Fruit fly (Drosophila melanogaster): ENCODE data around the gene GstD3.
A peak's percentile ranks its signal among the peaks of the same experiment; 100 is the strongest.

GstD3 gene

DNA sequence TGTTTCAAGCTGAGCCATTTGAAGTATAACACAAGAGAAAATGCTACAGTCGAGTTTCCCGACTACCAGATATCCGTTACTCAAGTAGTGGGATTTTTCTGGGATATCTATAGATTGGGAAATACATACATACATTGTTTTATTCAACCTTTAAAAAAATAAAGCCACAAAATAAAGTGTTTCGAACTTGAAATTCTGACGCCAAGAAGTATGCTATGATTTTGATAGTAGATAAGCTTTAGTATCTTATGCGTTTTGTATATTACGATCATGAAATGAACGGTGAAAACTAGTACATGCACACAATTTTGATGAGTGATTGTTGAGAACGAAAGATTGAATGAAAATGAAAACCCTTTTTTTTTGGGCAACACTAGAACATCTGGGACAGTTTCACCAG lies 9.3 kb upstream of the GstD3 start:
- TF ChIP-seq fd96Ca (GFP tag; IDR thresholded peaks at IDR 0.05) (no peak), Ets98B (GFP tag; IDR thresholded peaks at IDR 0.05) (no peak), CG8159 (tag; optimal IDR thresholded peaks at IDR 0.05) (no peak), CG8301 (tag; optimal IDR thresholded peaks at IDR 0.05) (no peak), gl (tag; optimal IDR thresholded peaks at IDR 0.05) (no peak), CG34367 (tag; optimal IDR thresholded peaks at IDR 0.05) (no peak), rn (GFP tag; IDR thresholded peaks at IDR 0.05) (no peak), CG13204 (GFP tag; optimal IDR thresholded peaks at IDR 0.05) (no peak), CG17806 (tag; optimal IDR thresholded peaks at IDR 0.05) (no peak)

DNA sequence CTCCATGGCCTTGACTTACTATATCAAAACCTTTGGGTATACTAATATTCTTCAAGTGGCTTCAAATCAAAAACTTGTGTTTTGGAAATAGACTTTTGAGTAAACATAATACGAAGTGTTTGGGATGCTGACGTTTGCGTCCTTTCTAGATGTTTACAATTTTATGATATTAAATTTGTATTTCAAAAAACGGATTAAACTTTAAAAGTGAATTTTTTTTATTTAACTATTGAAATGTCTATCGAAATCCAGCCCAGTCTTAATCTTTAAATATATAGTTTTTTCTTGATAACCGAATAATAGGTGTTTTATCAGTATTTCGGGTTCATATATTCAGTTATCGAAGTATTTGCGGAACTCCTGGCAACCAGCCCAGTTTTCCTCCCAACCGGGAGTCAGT lies 8.3 kb upstream of the GstD3 start, which contains the start of gene Tim17a1:
Tim17a1 (minus strand) TSS at position 101 of the 400 bp plus-strand sequence.
- TF ChIP-seq Pif1A (GFP tag; optimal IDR thresholded peaks at IDR 0.05) (no peak), rn (GFP tag; IDR thresholded peaks at IDR 0.05) (no peak), fd96Ca (GFP tag; IDR thresholded peaks at IDR 0.05) (no peak), CG4496 (GFP tag; IDR thresholded peaks at IDR 0.05) (no peak), Ets98B (GFP tag; IDR thresholded peaks at IDR 0.05) (no peak)

DNA sequence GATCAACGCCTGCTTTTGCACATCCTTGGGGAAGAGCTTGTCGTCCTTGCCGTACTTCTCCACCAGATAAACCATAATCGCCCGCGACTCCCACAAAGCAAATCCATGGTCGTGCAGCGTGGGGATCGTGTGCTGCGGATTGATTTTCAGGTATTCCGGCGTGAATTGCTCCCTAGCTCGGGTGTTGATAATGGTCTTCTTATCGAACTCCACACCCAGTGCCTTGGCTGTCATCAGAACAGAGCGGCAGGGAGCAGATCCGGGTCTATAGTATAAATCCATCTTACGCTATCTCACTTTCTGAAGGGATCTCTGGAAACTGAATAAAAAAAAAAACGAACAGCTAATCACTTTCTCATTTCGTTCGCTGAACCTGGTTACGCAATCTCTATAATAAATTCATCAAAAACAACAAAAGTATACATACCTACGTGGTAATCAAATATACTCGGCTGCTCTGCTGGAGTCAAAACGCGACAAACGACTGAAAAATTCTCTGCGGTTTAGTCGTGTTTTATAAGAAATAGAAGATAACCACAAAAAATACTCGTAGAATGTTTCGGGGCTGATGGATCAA lies 7.5 kb upstream of the GstD3 start, which contains the start of gene GstD10:
GstD10 (minus strand) TSS at position 472 of the 577 bp plus-strand sequence.
- no peak for TF ChIP-seq CG8159 (tag; optimal IDR thresholded peaks at IDR 0.05)
- no peak for TF ChIP-seq Snoo (tag; optimal IDR thresholded peaks at IDR 0.05)
- TF ChIP-seq CG34367 (tag; optimal IDR thresholded peaks at IDR 0.05) = no peak
- no peak for TF ChIP-seq CG32121 (GFP tag; IDR thresholded peaks at IDR 0.05)
- no peak for TF ChIP-seq Pif1B (GFP tag; optimal IDR thresholded peaks at IDR 0.05)
- TF ChIP-seq CG12605 (GFP tag; IDR thresholded peaks at IDR 0.05) = no peak
- no peak for TF ChIP-seq Ets98B (GFP tag; IDR thresholded peaks at IDR 0.05)
- TF ChIP-seq rn (GFP tag; IDR thresholded peaks at IDR 0.05) = no peak
- TF ChIP-seq Pif1A (GFP tag; optimal IDR thresholded peaks at IDR 0.05) = no peak
- TF ChIP-seq fd96Ca (GFP tag; IDR thresholded peaks at IDR 0.05) = no peak
- TF ChIP-seq EcR (GFP tag; optimal IDR thresholded peaks at IDR 0.05) = no peak
- no peak for TF ChIP-seq CG15710 (tag; optimal IDR thresholded peaks at IDR 0.05)
- no peak for TF ChIP-seq CG14655 (GFP tag; optimal IDR thresholded peaks at IDR 0.05)
- no peak for TF ChIP-seq CG13204 (GFP tag; optimal IDR thresholded peaks at IDR 0.05)
- TF ChIP-seq CG8301 (tag; optimal IDR thresholded peaks at IDR 0.05) = no peak
- no peak for TF ChIP-seq CG10348 (GFP tag; IDR thresholded peaks at IDR 0.05)

DNA sequence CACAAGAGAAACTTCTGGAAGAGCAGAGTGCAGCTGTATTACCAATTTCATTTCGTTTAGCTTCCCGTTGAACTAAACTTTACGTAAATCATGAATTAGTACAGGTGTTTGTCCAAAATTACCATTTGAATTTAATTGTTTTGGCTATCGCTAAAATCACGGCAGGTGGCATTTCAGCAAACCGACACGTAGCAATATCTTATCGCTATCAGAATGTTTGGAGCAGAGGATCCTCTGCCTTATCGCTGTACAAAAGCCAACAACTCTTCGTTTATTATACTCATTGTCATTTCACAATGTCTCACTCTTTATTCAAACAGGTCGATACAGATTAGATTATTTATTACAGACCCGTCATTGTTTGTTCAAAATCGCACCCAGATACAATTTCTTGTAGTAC lies 7.0 kb upstream of the GstD3 start:
- TF ChIP-seq CG10348 (GFP tag; IDR thresholded peaks at IDR 0.05) (no peak), CG12605 (GFP tag; IDR thresholded peaks at IDR 0.05) (no peak), CG8159 (tag; optimal IDR thresholded peaks at IDR 0.05) (no peak), D1 (tag; optimal IDR thresholded peaks at IDR 0.05) (no peak), fd96Ca (GFP tag; IDR thresholded peaks at IDR 0.05) (no peak), Snoo (tag; optimal IDR thresholded peaks at IDR 0.05) (no peak), CG14655 (GFP tag; optimal IDR thresholded peaks at IDR 0.05) (no peak), EcR (GFP tag; optimal IDR thresholded peaks at IDR 0.05) (no peak), CG32121 (GFP tag; IDR thresholded peaks at IDR 0.05) (no peak), Pif1B (GFP tag; optimal IDR thresholded peaks at IDR 0.05) (no peak), CG9948 (tag; optimal IDR thresholded peaks at IDR 0.05) (no peak), CG13204 (GFP tag; optimal IDR thresholded peaks at IDR 0.05) (no peak), CG8301 (tag; optimal IDR thresholded peaks at IDR 0.05) (no peak), CG17806 (tag; optimal IDR thresholded peaks at IDR 0.05) (no peak), CG15710 (tag; optimal IDR thresholded peaks at IDR 0.05) (no peak), gl (tag; optimal IDR thresholded peaks at IDR 0.05) (no peak), rn (GFP tag; IDR thresholded peaks at IDR 0.05) (no peak), CG34367 (tag; optimal IDR thresholded peaks at IDR 0.05) (no peak), Pif1A (GFP tag; optimal IDR thresholded peaks at IDR 0.05) (no peak)

DNA sequence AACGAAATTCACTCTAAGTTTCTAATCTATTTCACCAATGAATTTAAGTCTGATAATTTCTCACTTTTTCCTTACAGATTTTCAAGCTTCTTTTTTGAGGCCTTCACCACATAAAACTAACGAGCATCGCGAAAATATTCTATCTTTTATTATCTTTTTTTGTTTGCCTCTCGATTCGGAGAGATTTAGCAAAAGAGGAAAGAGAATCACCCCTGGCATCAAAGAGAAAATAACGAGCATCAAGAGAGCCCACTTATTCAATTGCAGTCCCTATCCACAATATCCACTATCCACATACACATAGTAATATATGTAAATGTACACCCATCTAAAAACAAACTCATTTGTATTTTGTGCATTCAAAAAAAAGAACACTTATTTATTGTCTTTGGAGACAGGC lies 5.4 kb upstream of the GstD3 start, which contains the start of gene GstD9:
GstD9 (minus strand) TSS at position 101 of the 400 bp plus-strand sequence.
- no peak for TF ChIP-seq Pif1A (GFP tag; optimal IDR thresholded peaks at IDR 0.05)
- TF ChIP-seq CG14655 (GFP tag; optimal IDR thresholded peaks at IDR 0.05) = no peak
- TF ChIP-seq CG8159 (tag; optimal IDR thresholded peaks at IDR 0.05) = no peak
- no peak for TF ChIP-seq rn (GFP tag; IDR thresholded peaks at IDR 0.05)
- TF ChIP-seq CG17806 (tag; optimal IDR thresholded peaks at IDR 0.05) = no peak
- no peak for TF ChIP-seq fd96Ca (GFP tag; IDR thresholded peaks at IDR 0.05)
- no peak for TF ChIP-seq CG15710 (tag; optimal IDR thresholded peaks at IDR 0.05)
- TF ChIP-seq gl (tag; optimal IDR thresholded peaks at IDR 0.05) = no peak
- TF ChIP-seq CG10348 (GFP tag; IDR thresholded peaks at IDR 0.05) = no peak
- no peak for TF ChIP-seq EcR (GFP tag; optimal IDR thresholded peaks at IDR 0.05)
- no peak for TF ChIP-seq CG12605 (GFP tag; IDR thresholded peaks at IDR 0.05)
- no peak for TF ChIP-seq CG13204 (GFP tag; optimal IDR thresholded peaks at IDR 0.05)
- TF ChIP-seq CG34367 (tag; optimal IDR thresholded peaks at IDR 0.05) = no peak
- no peak for TF ChIP-seq D1 (tag; optimal IDR thresholded peaks at IDR 0.05)
- no peak for TF ChIP-seq Snoo (tag; optimal IDR thresholded peaks at IDR 0.05)

DNA sequence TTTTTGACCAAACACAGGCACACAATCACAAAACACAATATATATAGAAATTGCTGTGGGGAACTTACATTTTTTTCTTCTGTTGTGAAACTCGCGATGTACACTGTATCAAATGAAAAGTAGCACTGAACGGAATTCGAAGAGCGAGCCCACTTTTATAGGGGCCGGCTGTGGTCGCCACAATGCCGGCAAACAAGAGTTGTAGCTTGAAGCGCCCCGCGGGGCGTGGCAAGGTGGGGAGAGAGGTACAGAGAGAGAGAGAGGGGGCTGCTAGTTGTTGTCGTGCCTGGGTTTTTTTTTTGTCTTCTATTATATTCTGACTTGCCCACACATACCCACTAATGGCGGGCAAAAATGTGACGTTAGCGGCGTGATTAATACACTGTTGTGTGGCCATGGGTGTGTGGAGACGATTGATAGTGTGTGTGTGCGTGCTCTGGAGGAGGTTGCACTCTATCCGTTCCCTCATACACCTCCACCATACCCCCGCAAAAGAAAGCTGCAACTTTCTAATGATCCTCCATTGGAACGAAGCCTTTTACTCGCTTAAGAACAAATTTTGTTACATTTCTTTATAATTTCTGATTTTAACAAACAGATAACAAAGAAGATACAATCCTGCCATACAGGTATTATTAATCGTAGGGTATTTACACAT lies 3.6 kb upstream of the GstD3 start, which contains the start of gene GstD1:
GstD1 (minus strand) TSS at position 134 of the 658 bp plus-strand sequence.
- TF ChIP-seq CG32121 (GFP tag; IDR thresholded peaks at IDR 0.05) = peak; percentile 92
- TF ChIP-seq CG13204 (GFP tag; optimal IDR thresholded peaks at IDR 0.05) = no peak
- TF ChIP-seq CG15710 (tag; optimal IDR thresholded peaks at IDR 0.05) = peak; percentile 24
- TF ChIP-seq CG9948 (tag; optimal IDR thresholded peaks at IDR 0.05) = peak; percentile 72
- TF ChIP-seq CG8159 (tag; optimal IDR thresholded peaks at IDR 0.05) = peak; percentile 47
- peak; percentile 30 for TF ChIP-seq CG10348 (GFP tag; IDR thresholded peaks at IDR 0.05)
- peak; percentile 53 for TF ChIP-seq Pif1A (GFP tag; optimal IDR thresholded peaks at IDR 0.05)
- TF ChIP-seq Pif1B (GFP tag; optimal IDR thresholded peaks at IDR 0.05) = peak; percentile 38
- no peak for TF ChIP-seq gl (tag; optimal IDR thresholded peaks at IDR 0.05)
- peak; percentile 89; the same call in 2 of the 3 replicates for TF ChIP-seq fd96Ca (GFP tag; IDR thresholded peaks at IDR 0.05)
- TF ChIP-seq CG17806 (tag; optimal IDR thresholded peaks at IDR 0.05) = peak; percentile 39
- TF ChIP-seq Snoo (tag; optimal IDR thresholded peaks at IDR 0.05) = peak; percentile 14
- TF ChIP-seq CG14655 (GFP tag; optimal IDR thresholded peaks at IDR 0.05) = peak; percentile 86
- peak; percentile 88 for TF ChIP-seq CG8301 (tag; optimal IDR thresholded peaks at IDR 0.05)
- TF ChIP-seq rn (GFP tag; IDR thresholded peaks at IDR 0.05) = no peak
- no peak for TF ChIP-seq D1 (tag; optimal IDR thresholded peaks at IDR 0.05)
- peak; percentile 74 for TF ChIP-seq CG4496 (GFP tag; IDR thresholded peaks at IDR 0.05)
- TF ChIP-seq CG34367 (tag; optimal IDR thresholded peaks at IDR 0.05) = peak; percentile 17
- peak; percentile 90 for TF ChIP-seq Ets98B (GFP tag; IDR thresholded peaks at IDR 0.05)
- TF ChIP-seq CG12605 (GFP tag; IDR thresholded peaks at IDR 0.05) = peak; percentile 75
- TF ChIP-seq EcR (GFP tag; optimal IDR thresholded peaks at IDR 0.05) = peak; percentile 48

Data from whole organism, pupa.